Worm (Caenorhabditis elegans) whole organism, mixed stage, embryonic: ENCODE results near the gene grwd-1.

Source experiments
- lin-13 ChIP-seq: fragments of 150-350 bp; optimal IDR thresholded peaks from 2 replicates; lab custom pipeline; 2014; ENCODE audit warnings: missing biosample characterization, missing genetic modification characterization
- nhr-12 ChIP-seq: fragments of 150-350 bp; optimal IDR thresholded peaks from 2 replicates; lab custom pipeline; 2014; ENCODE audit warnings: missing biosample characterization, missing genetic modification characterization
- snpc-4 ChIP-seq: fragments of 150-350 bp; optimal IDR thresholded peaks from 2 replicates; lab custom pipeline; 2014; ENCODE audit warnings: missing biosample characterization, missing genetic modification characterization
- ztf-11 ChIP-seq: fragments of 150-350 bp; optimal IDR thresholded peaks from 2 replicates; lab custom pipeline; 2014; ENCODE audit warnings: missing biosample characterization, missing genetic modification characterization

ce11 chrIII:5173139-5173538, 19.9 kb downstream of the grwd-1 start, which contains the start of gene emb-1:
- no peak for TF ChIP-seq ztf-11
- no peak for TF ChIP-seq lin-13
- no peak for TF ChIP-seq nhr-12 (tag; lab: Kevin White, UChicago)
- TF ChIP-seq snpc-4 (tag; lab: Kevin White, UChicago) = no peak
